Worm (Caenorhabditis elegans) whole organism, L3 larva: Measurements from ENCODE around the gene sre-32.

Experiments used
- ZK546.5 ChIP-seq: sonication (generic microtip); optimal IDR thresholded peaks from 2 replicates; lab custom pipeline; 2017; ENCODE audit warnings: missing biosample characterization, missing genetic modification characterization
- aly-2 ChIP-seq: fragments of 150-350 bp; optimal IDR thresholded peaks from 2 replicates; lab custom pipeline; 2014; ENCODE audit warnings: missing biosample characterization, missing genetic modification characterization
- ceh-9 ChIP-seq: sonication (generic microtip); optimal IDR thresholded peaks from 2 replicates; lab custom pipeline; 2018; ENCODE audit warnings: missing biosample characterization, missing genetic modification characterization
- daf-12 ChIP-seq: fragments of 150-350 bp; optimal IDR thresholded peaks from 2 replicates; lab custom pipeline; 2014; ENCODE audit warnings: missing biosample characterization, missing genetic modification reagents, missing genetic modification characterization
- egl-27 ChIP-seq: sonication (generic microtip); optimal IDR thresholded peaks from 4 replicates; lab custom pipeline; 2017; ENCODE audit warnings: missing biosample characterization, missing genetic modification reagents, missing genetic modification characterization
- egl-5 ChIP-seq: fragments of 150-350 bp; optimal IDR thresholded peaks from 2 replicates; lab custom pipeline; 2017; ENCODE audit warnings: missing biosample characterization, missing genetic modification reagents, missing genetic modification characterization, inconsistent platforms
- elt-2 ChIP-seq: sonication (generic microtip); optimal IDR thresholded peaks from 2 replicates; lab custom pipeline; 2016; ENCODE audit warnings: missing genetic modification reagents, mild to moderate bottlenecking, missing genetic modification characterization, missing compliant biosample characterization
- eor-1 ChIP-seq, 2 experiments: fragments of 150-350 bp; optimal IDR thresholded peaks; 2 replicates each; lab custom pipeline; 2014 to 2018; ENCODE audit warnings: missing biosample characterization in 2 of 2, missing genetic modification characterization in 2 of 2
- fkh-10 ChIP-seq: sonication (generic microtip); optimal IDR thresholded peaks from 2 replicates; lab custom pipeline; 2017; ENCODE audit warnings: missing biosample characterization, missing genetic modification reagents, missing genetic modification characterization
- fos-1 ChIP-seq: fragments of 150-350 bp; optimal IDR thresholded peaks from 2 replicates; lab custom pipeline; 2014; ENCODE audit warnings: missing biosample characterization, missing genetic modification characterization
- lin-15B ChIP-seq: fragments of 150-350 bp; optimal IDR thresholded peaks from 2 replicates; lab custom pipeline; 2014; ENCODE audit warnings: missing biosample characterization, missing genetic modification characterization
- lin-39 ChIP-seq: fragments of 150-350 bp; optimal IDR thresholded peaks from 2 replicates; lab custom pipeline; 2018; ENCODE audit warnings: missing biosample characterization, missing genetic modification reagents, missing genetic modification characterization
- lsy-12 ChIP-seq: sonication (generic microtip); optimal IDR thresholded peaks from 2 replicates; lab custom pipeline; 2016; ENCODE audit warnings: mild to moderate bottlenecking, missing genetic modification characterization, missing compliant biosample characterization
- mml-1 ChIP-seq: fragments of 150-350 bp; sonication (generic microtip); optimal IDR thresholded peaks from 3 replicates; lab custom pipeline; 2014; ENCODE audit warnings: missing biosample characterization, missing genetic modification characterization
- nhr-11 ChIP-seq: fragments of 150-350 bp; optimal IDR thresholded peaks from 2 replicates; lab custom pipeline; 2014; ENCODE audit warnings: missing biosample characterization, missing genetic modification characterization
- nhr-12 ChIP-seq: fragments of 150-350 bp; optimal IDR thresholded peaks from 2 replicates; lab custom pipeline; 2014; ENCODE audit warnings: missing biosample characterization, missing genetic modification characterization
- nhr-23 ChIP-seq: fragments of 150-350 bp; optimal IDR thresholded peaks from 2 replicates; lab custom pipeline; 2014; ENCODE audit warnings: missing biosample characterization, missing genetic modification reagents, missing genetic modification characterization
- nhr-237 ChIP-seq: fragments of 150-350 bp; optimal IDR thresholded peaks from 2 replicates; lab custom pipeline; 2014; ENCODE audit warnings: missing biosample characterization, missing genetic modification characterization
- nhr-28 ChIP-seq: fragments of 150-350 bp; optimal IDR thresholded peaks from 2 replicates; lab custom pipeline; 2014; ENCODE audit warnings: missing biosample characterization, missing genetic modification characterization
- nhr-67 ChIP-seq: fragments of 150-350 bp; optimal IDR thresholded peaks from 2 replicates; lab custom pipeline; 2014; ENCODE audit warnings: missing biosample characterization, missing genetic modification characterization
- pha-4 ChIP-seq: fragments of 150-350 bp; optimal IDR thresholded peaks from 2 replicates; lab custom pipeline; 2014; ENCODE audit warnings: missing biosample characterization, missing genetic modification reagents, missing genetic modification characterization
- skn-1 ChIP-seq: fragments of 150-350 bp; optimal IDR thresholded peaks from 2 replicates; lab custom pipeline; 2014; ENCODE audit warnings: missing biosample characterization, missing genetic modification characterization
- snpc-4 ChIP-seq: fragments of 150-350 bp; optimal IDR thresholded peaks from 2 replicates; lab custom pipeline; 2014; ENCODE audit warnings: missing biosample characterization, missing genetic modification characterization
- tbx-2 ChIP-seq: sonication (generic microtip); optimal IDR thresholded peaks from 2 replicates; lab custom pipeline; 2016; ENCODE audit warnings: mild to moderate bottlenecking, missing genetic modification characterization, missing compliant biosample characterization
- zag-1 ChIP-seq: fragments of 150-350 bp; optimal IDR thresholded peaks from 2 replicates; lab custom pipeline; 2014; ENCODE audit warnings: missing biosample characterization, missing genetic modification characterization
- ztf-11 ChIP-seq: fragments of 150-350 bp; optimal IDR thresholded peaks from 2 replicates; lab custom pipeline; 2014; ENCODE audit warnings: missing biosample characterization, missing genetic modification characterization
- ztf-4 ChIP-seq: fragments of 150-350 bp; optimal IDR thresholded peaks from 2 replicates; lab custom pipeline; 2014; ENCODE audit warnings: missing biosample characterization, missing genetic modification characterization

sre-32 gene

DNA sequence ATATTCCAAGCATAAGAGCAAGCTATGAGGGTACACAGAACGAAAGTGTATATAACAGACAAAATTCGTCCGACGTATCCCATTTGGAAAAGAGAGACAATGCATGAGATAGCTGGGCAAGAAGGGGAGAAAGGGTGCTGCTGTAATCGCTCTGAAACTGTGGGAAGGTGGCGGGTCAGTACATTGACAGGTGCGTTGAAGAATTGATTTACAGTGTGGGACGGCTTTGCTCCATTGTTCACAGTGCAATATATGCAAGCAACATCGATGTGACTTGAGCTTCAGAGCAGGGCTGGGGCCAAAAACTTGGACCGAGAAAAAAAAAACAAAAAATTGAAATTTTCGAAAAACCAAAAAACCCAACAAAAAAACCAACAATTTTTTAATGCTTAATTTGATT, 46.4 kb downstream of the sre-32 start, which contains the start of gene F57G9.3:
Gene F57G9.3, minus strand, starts transcription at position 101 of the 400 bp plus-strand sequence.
- TF ChIP-seq ztf-4 (no peak), fos-1 (tag; lab: Kevin White, UChicago) (no peak), tbx-2 (tag; lab: Kevin White, UChicago) (no peak), daf-12 (no peak), snpc-4 (tag; lab: Kevin White, UChicago) (no peak), ceh-9 (tag; lab: Kevin White, UChicago) (no peak), nhr-11 (tag; lab: Kevin White, UChicago) (no peak), egl-27 (tag; lab: Kevin White, UChicago) (no peak), nhr-67 (tag; lab: Kevin White, UChicago) (no peak), nhr-237 (tag; lab: Kevin White, UChicago) (no peak), lin-15B (tag; lab: Kevin White, UChicago) (no peak), zag-1 (no peak)

DNA sequence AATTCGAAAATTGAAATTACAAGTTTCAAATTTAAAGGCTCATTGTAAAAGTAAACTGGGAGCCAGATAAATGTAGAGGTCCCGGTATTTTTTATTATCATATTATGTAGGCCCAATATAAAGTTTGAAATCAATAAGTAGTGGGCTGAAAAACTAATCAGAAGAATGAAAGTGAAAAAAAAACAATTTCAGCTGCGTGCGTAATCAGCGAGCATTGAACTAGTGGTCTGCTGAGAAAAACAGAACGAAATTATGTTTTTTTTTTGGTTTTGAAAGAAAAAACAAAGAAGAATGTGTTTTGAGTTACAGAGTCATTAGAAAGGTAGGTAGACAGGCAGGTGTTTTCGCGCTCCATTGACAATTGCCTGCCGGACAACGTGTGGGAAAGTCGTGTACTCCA, 47.8 kb downstream of the sre-32 start, which contains the start of gene sre-31:
Gene sre-31, minus strand, starts transcription at position 101 of the 400 bp plus-strand sequence.
- TF ChIP-seq nhr-237 (tag; lab: Kevin White, UChicago): no peak
- TF ChIP-seq lsy-12 (tag; lab: Kevin White, UChicago): no peak
- no peak for TF ChIP-seq ZK546.5
- TF ChIP-seq ztf-11 (tag; lab: Kevin White, UChicago): no peak
- TF ChIP-seq egl-27 (tag; lab: Kevin White, UChicago): no peak
- TF ChIP-seq zag-1: no peak
- no peak for TF ChIP-seq pha-4
- TF ChIP-seq egl-5 (tag; lab: Kevin White, UChicago): no peak
- TF ChIP-seq eor-1 (tag; optimal IDR thresholded peaks at IDR 0.05; lab: Kevin White, UChicago): no peak
- no peak for TF ChIP-seq elt-2 (tag; lab: Kevin White, UChicago)
- TF ChIP-seq nhr-12: no peak
- no peak for TF ChIP-seq nhr-23 (tag; lab: Kevin White, UChicago)
- no peak for TF ChIP-seq skn-1 (tag; lab: Kevin White, UChicago)
- TF ChIP-seq aly-2 (tag; lab: Kevin White, UChicago): no peak
- TF ChIP-seq mml-1: no peak
- no peak for TF ChIP-seq nhr-28 (tag; lab: Kevin White, UChicago)
- TF ChIP-seq lin-39: no peak
- no peak for TF ChIP-seq fkh-10 (GFP tag; lab: Kevin White, UChicago)
- TF ChIP-seq snpc-4 (tag; lab: Kevin White, UChicago): no peak

DNA sequence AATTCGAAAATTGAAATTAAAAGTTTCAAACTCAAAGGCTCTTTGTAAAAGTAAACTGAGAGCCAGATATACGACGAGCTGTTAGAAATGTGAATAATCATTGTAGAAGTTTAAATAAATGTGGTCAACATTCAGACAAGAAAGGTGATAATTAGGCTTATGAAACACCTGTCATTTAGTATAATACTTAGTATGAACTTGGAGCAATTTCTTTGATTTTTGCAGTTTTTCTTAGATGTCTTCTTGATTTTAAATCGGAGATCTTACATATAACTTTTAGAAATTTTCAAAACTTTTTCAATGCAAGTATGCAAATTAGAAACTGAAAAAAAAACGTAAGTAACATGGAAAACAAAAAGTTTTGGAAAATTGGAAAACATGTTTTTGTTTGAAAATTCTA, 50.1 kb downstream of the sre-32 start, which contains the start of gene sre-30:
Gene sre-30, minus strand, starts transcription at position 101 of the 400 bp plus-strand sequence.
- TF ChIP-seq nhr-12 (no peak), fos-1 (tag; lab: Kevin White, UChicago) (no peak)
